Worm (Caenorhabditis elegans): ENCODE results near the gene C23G10.7.

Gene C23G10.7

DNA sequence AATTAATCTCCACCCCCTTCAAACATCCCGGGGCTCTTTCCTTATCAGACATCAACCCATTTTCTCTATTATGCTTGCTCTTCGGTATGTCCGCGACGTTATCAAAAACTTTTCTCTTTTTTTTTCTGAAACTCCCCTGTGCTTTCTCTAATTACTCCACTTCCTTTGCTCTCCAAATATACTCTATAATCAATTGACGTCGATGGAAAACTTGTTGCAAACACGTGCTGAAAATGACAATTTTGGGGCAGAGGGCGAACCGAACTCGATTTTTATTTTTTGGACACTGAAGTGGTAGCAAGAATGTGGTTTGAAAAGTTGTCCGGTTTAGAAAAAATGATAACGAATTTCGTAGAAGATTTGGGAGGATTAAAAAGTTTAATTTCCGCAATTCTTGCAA lies 19.2 kb downstream of the C23G10.7 start:
- no peak for TF ChIP-seq lsy-12 (tag; optimal IDR thresholded peaks at IDR 0.05)
- peak; percentile 95 for TF ChIP-seq pqm-1 (tag; optimal IDR thresholded peaks at IDR 0.05)
- TF ChIP-seq sea-2 (GFP tag; optimal IDR thresholded peaks at IDR 0.05): no peak
- peak; percentile 69 for TF ChIP-seq jun-1 (tag; optimal IDR thresholded peaks at IDR 0.05)
- TF ChIP-seq pha-4 (tag; optimal IDR thresholded peaks at IDR 0.05): peak; percentile 62
- TF ChIP-seq mdl-1 (tag; optimal IDR thresholded peaks at IDR 0.05): peak; percentile 9
- TF ChIP-seq elt-2 (tag; optimal IDR thresholded peaks at IDR 0.05): peak; percentile 96
- no peak for TF ChIP-seq skn-1 (tag; optimal IDR thresholded peaks at IDR 0.05)
- TF ChIP-seq hmg-11 (tag; optimal IDR thresholded peaks at IDR 0.05): no peak
- TF ChIP-seq nhr-12 (tag; optimal IDR thresholded peaks at IDR 0.05): no peak
- no peak for TF ChIP-seq nhr-77 (tag; optimal IDR thresholded peaks at IDR 0.05)

DNA sequence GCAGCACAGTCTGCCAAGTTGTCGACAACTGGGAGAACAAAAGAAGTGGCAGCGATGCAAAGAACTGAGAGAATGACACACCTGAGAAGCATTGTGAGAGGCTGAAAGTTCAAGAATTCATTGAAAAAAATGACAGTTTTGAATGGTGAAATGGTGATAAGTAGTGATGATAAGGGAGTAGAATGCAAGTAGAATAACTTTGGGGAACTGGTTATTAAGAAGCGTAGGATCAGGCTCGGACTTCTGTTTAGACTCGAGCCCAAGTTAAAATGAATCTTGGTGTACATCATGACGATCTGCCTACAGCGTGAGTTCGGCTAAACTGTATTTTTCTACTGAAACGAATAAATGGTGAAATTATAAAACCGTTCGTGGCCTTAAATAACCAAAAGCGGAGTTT lies 19.6 kb downstream of the C23G10.7 start, which contains the start of gene F42A10.7:
F42A10.7 (minus strand) TSS at position 101 of the 400 bp plus-strand sequence.
- TF ChIP-seq nhr-25 (tag; optimal IDR thresholded peaks at IDR 0.05): no peak
- no peak for TF ChIP-seq nhr-77 (tag; optimal IDR thresholded peaks at IDR 0.05)

DNA sequence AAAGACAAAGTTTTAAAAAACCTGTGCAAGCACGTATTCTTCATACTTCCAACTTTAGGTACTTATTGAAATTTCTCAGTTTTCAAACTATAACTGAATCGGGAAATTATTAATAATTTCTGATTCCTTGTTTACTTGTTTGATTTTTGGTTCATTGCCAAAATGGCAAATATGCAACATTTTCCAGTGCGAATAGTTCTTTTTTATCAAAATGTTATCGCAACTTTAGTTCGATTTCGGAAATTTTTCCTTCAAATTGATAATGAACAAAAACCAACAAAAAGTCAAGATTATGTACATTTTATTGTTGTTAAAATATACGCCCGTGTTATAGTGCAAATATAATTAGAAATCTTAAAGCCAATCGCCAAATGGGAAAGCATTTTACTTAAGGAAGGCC lies 20.6 kb downstream of the C23G10.7 start:
- TF ChIP-seq elt-2 (tag; optimal IDR thresholded peaks at IDR 0.05) (peak; percentile 55), pha-4 (tag; optimal IDR thresholded peaks at IDR 0.05) (peak; percentile 56), lin-39 (tag; optimal IDR thresholded peaks at IDR 0.05) (no peak)

- no peak for TF ChIP-seq fkh-10 (GFP tag; optimal IDR thresholded peaks at IDR 0.05)
- peak; percentile 27 for TF ChIP-seq elt-2 (tag; optimal IDR thresholded peaks at IDR 0.05)
These were observed 21.5 kb downstream of the C23G10.7 start, which contains the start of gene F42A10.6 for ce11 chrIII:6176761-6177160. F42A10.6 (minus strand) TSS chrIII:6176861.

ce11 chrIII:6176172-6176571 lies 22.0 kb downstream of the C23G10.7 start:
- TF ChIP-seq ceh-16 (tag; optimal IDR thresholded peaks at IDR 0.05) (no peak), eor-1 (tag; optimal IDR thresholded peaks at IDR 0.05) (no peak), nhr-12 (tag; optimal IDR thresholded peaks at IDR 0.05) (no peak), pqm-1 (tag; optimal IDR thresholded peaks at IDR 0.05) (no peak), nhr-43 (tag; optimal IDR thresholded peaks at IDR 0.05; ENCODE audit: poor library complexity, severe bottlenecking) (no peak), skn-1 (tag; optimal IDR thresholded peaks at IDR 0.05) (no peak), lsy-12 (tag; optimal IDR thresholded peaks at IDR 0.05) (no peak), nhr-76 (tag; optimal IDR thresholded peaks at IDR 0.05) (no peak), nhr-67 (tag; optimal IDR thresholded peaks at IDR 0.05) (no peak)

ce11 chrIII:6173020-6173597 lies 25.1 kb downstream of the C23G10.7 start, which contains the start of the genes abcf-3 and F42A10.5:
abcf-3 (plus strand) TSS chrIII:6173403.
F42A10.5 (minus strand) TSS chrIII:6173477.
- TF ChIP-seq lin-15B (tag; optimal IDR thresholded peaks at IDR 0.05): peak; percentile 74
- peak; percentile 28 for TF ChIP-seq nhr-11 (tag; optimal IDR thresholded peaks at IDR 0.05)
- TF ChIP-seq skn-1 (tag; optimal IDR thresholded peaks at IDR 0.05): peak; percentile 6
- TF ChIP-seq nhr-76 (tag; optimal IDR thresholded peaks at IDR 0.05): no peak
- TF ChIP-seq aly-2 (tag; optimal IDR thresholded peaks at IDR 0.05): no peak
- TF ChIP-seq nhr-237 (tag; optimal IDR thresholded peaks at IDR 0.05): no peak
- no peak for TF ChIP-seq fkh-2 (tag; optimal IDR thresholded peaks at IDR 0.05)
- TF ChIP-seq hmg-11 (tag; optimal IDR thresholded peaks at IDR 0.05): no peak
- TF ChIP-seq daf-12 (tag; optimal IDR thresholded peaks at IDR 0.05): no peak
- TF ChIP-seq nhr-23 (tag; optimal IDR thresholded peaks at IDR 0.05): peak; percentile 72
- TF ChIP-seq nhr-77 (tag; optimal IDR thresholded peaks at IDR 0.05): no peak
- TF ChIP-seq ceh-9 (tag; optimal IDR thresholded peaks at IDR 0.05): no peak
- peak; percentile 25 for TF ChIP-seq lsy-12 (tag; optimal IDR thresholded peaks at IDR 0.05)
- TF ChIP-seq mdl-1 (tag; optimal IDR thresholded peaks at IDR 0.05): no peak
- no peak for TF ChIP-seq fos-1 (tag; optimal IDR thresholded peaks at IDR 0.05)
- no peak for TF ChIP-seq ceh-82 (tag; optimal IDR thresholded peaks at IDR 0.05)
- peak; percentile 12 for TF ChIP-seq ceh-28 (tag; optimal IDR thresholded peaks at IDR 0.05)
- peak; percentile 42 for TF ChIP-seq ztf-4 (tag; optimal IDR thresholded peaks at IDR 0.05)
- no peak for TF ChIP-seq unc-39 (tag; optimal IDR thresholded peaks at IDR 0.05)
- TF ChIP-seq lin-39 (tag; optimal IDR thresholded peaks at IDR 0.05): peak; percentile 14
- no peak for TF ChIP-seq zag-1 (tag; optimal IDR thresholded peaks at IDR 0.05)
- TF ChIP-seq nhr-43 (tag; optimal IDR thresholded peaks at IDR 0.05; ENCODE audit: poor library complexity, severe bottlenecking): peak; percentile 50
- TF ChIP-seq egl-5 (tag; optimal IDR thresholded peaks at IDR 0.05): no peak
- no peak for TF ChIP-seq snpc-4 (tag; optimal IDR thresholded peaks at IDR 0.05)
- peak; percentile 77 for TF ChIP-seq nfya-1 (tag; optimal IDR thresholded peaks at IDR 0.05; ENCODE audit: insufficient read depth)
- no peak for TF ChIP-seq mml-1 (tag; optimal IDR thresholded peaks at IDR 0.05)
- no peak for TF ChIP-seq jun-1 (tag; optimal IDR thresholded peaks at IDR 0.05)
- TF ChIP-seq ama-1 (optimal IDR thresholded peaks at IDR 0.05): no peak
- TF ChIP-seq pha-4 (tag; optimal IDR thresholded peaks at IDR 0.05): peak; percentile 79
- TF ChIP-seq nhr-67 (tag; optimal IDR thresholded peaks at IDR 0.05): no peak
- TF ChIP-seq elt-2 (tag; optimal IDR thresholded peaks at IDR 0.05): peak; percentile 34
- TF ChIP-seq eor-1 (tag; optimal IDR thresholded peaks at IDR 0.05): no peak
- no peak for TF ChIP-seq ztf-11 (tag; optimal IDR thresholded peaks at IDR 0.05)
- no peak for TF ChIP-seq R02D3.7 (tag; optimal IDR thresholded peaks at IDR 0.05)
- no peak for TF ChIP-seq ZK546.5 (tag; optimal IDR thresholded peaks at IDR 0.05)
